Worm (Caenorhabditis elegans) whole organism, L4/young adult: ENCODE data around the gene C46F9.6.

Source experiments
- dao-5 ChIP-seq: sonication (generic microtip); optimal IDR thresholded peaks from 2 replicates; lab custom pipeline; 2016; ENCODE audit warnings: missing genotype, missing genetic modification characterization, moderate library complexity, missing compliant biosample characterization
- him-1 ChIP-seq: sonication (generic microtip); optimal IDR thresholded peaks from 2 replicates; lab custom pipeline; 2016; ENCODE audit warnings: missing genotype, missing genetic modification reagents, missing genetic modification characterization, missing compliant biosample characterization

DNA sequence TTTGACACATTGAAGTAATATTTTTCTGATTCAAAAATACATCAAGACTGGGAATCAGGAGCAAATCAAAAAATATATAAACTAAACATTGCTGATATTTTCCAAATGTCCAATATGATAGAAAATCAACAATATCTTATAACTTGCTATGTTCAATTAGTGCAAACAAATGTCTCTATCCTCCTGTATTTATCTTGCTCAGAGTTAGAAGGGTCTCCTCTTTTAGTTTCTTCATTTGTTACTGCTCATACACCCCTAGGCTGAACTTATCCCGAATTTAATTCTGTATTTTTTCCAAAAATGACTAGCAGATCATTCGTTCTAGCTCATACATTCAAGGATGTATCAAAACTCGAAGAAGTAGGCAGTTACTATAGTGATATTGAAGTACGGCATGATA is 3.9 kb downstream of the C46F9.6 start, which contains the start of gene math-23:
- no peak for TF ChIP-seq him-1 (tag; lab: Kevin White, UChicago)
- no peak for TF ChIP-seq dao-5
